Worm (Caenorhabditis elegans): Measurements from ENCODE around the gene gcy-27.

ce11 chrIV:17383046-17383445 is 53.4 kb downstream of the gcy-27 start, which contains the start of gene C30H6.12:
- no peak for TF ChIP-seq mab-5 (tag; optimal IDR thresholded peaks at IDR 0.05)
- no peak for TF ChIP-seq nhr-12 (tag; optimal IDR thresholded peaks at IDR 0.05)
- TF ChIP-seq hlh-1 (tag; optimal IDR thresholded peaks at IDR 0.05), result no peak
- TF ChIP-seq zip-8 (tag; optimal IDR thresholded peaks at IDR 0.05), result no peak
- no peak for TF ChIP-seq unc-62 (GFP tag; optimal IDR thresholded peaks at IDR 0.05)
- TF ChIP-seq mep-1 (tag; optimal IDR thresholded peaks at IDR 0.05), result no peak
- no peak for TF ChIP-seq tbx-8 (GFP tag; optimal IDR thresholded peaks at IDR 0.05)
- no peak for TF ChIP-seq pha-4 (tag; optimal IDR thresholded peaks at IDR 0.05)
- no peak for TF ChIP-seq snpc-4 (tag; optimal IDR thresholded peaks at IDR 0.05)
- TF ChIP-seq nhr-237 (tag; optimal IDR thresholded peaks at IDR 0.05), result no peak
- no peak for TF ChIP-seq lsy-2 (tag; optimal IDR thresholded peaks at IDR 0.05)
- no peak for TF ChIP-seq ztf-11 (tag; optimal IDR thresholded peaks at IDR 0.05)
- no peak for TF ChIP-seq nhr-76 (tag; optimal IDR thresholded peaks at IDR 0.05)
